Fruit fly (Drosophila melanogaster): ENCODE measurements around the gene Hsp68.

Hsp68 gene

dm6 chr3R:24037538-24038265, 19.4 kb downstream of the Hsp68 start, which contains the start of gene spas (continued):
- TF ChIP-seq fd102C (GFP tag; optimal IDR thresholded peaks at IDR 0.05) (peak; percentile 31), CG31365 (tag; optimal IDR thresholded peaks at IDR 0.05) (no peak), Doc2 (GFP tag; IDR thresholded peaks at IDR 0.05) (no peak), CG7839 (tag; optimal IDR thresholded peaks at IDR 0.05) (peak; percentile 57), Hey (tag; optimal IDR thresholded peaks at IDR 0.05) (no peak), gro (GFP tag; optimal IDR thresholded peaks at IDR 0.05) (peak; percentile 14), p53 (GFP tag; optimal IDR thresholded peaks at IDR 0.05) (no peak), klu (GFP tag; IDR thresholded peaks at IDR 0.05) (peak; percentile 60; the same call in 1 of the 2 replicates), knrl (GFP tag; IDR thresholded peaks at IDR 0.05; ENCODE audit: partially characterized antibody) (peak; percentile 97), prd (optimal IDR thresholded peaks at IDR 0.05) (no peak), prd (GFP tag; IDR thresholded peaks at IDR 0.05) (peak; percentile 91), so (GFP tag; IDR thresholded peaks at IDR 0.05) (no peak), CG4424 (GFP tag; optimal IDR thresholded peaks at IDR 0.05) (peak; percentile 49), cwo (GFP tag; optimal IDR thresholded peaks at IDR 0.05) (no peak), inv (GFP tag; IDR thresholded peaks at IDR 0.05; ENCODE audit: partially characterized antibody) (peak; percentile 95), CG9876 (GFP tag; optimal IDR thresholded peaks at IDR 0.05) (peak; percentile 31), CG12391 (tag; optimal IDR thresholded peaks at IDR 0.05) (peak; percentile 81), grau (tag; optimal IDR thresholded peaks at IDR 0.05) (peak; percentile 53), MESR4 (GFP tag; optimal IDR thresholded peaks at IDR 0.05) (peak; percentile 83), pho (GFP tag; optimal IDR thresholded peaks at IDR 0.05) (peak; percentile 83), tgo (GFP tag; IDR thresholded peaks at IDR 0.05) (peak; percentile 75), CG8388 (GFP tag; optimal IDR thresholded peaks at IDR 0.05) (peak; percentile 66), fru (optimal IDR thresholded peaks at IDR 0.05) (no peak), CG7271 (tag; optimal IDR thresholded peaks at IDR 0.05) (peak; percentile 21), cas (GFP tag; IDR thresholded peaks at IDR 0.05) (no peak), CG1602 (GFP tag; optimal IDR thresholded peaks at IDR 0.05) (peak; percentile 54), Eip74EF (GFP tag; optimal IDR thresholded peaks at IDR 0.05) (no peak), btn (GFP tag; optimal IDR thresholded peaks at IDR 0.05) (peak; percentile 32), Six4 (GFP tag; optimal IDR thresholded peaks at IDR 0.05) (peak; percentile 49), ems (GFP tag; optimal IDR thresholded peaks at IDR 0.05) (peak; percentile 57), vnd (GFP tag; IDR thresholded peaks at IDR 0.05; ENCODE audit: partially characterized antibody) (peak; percentile 96), CG3281 (GFP tag; optimal IDR thresholded peaks at IDR 0.05) (peak; percentile 50), yki (optimal IDR thresholded peaks at IDR 0.05) (no peak), ATbp (GFP tag; optimal IDR thresholded peaks at IDR 0.05) (no peak), CG8281 (tag; optimal IDR thresholded peaks at IDR 0.05) (peak; percentile 24), emc (GFP tag; optimal IDR thresholded peaks at IDR 0.05) (peak; percentile 44), CG10267 (tag; optimal IDR thresholded peaks at IDR 0.05) (peak; percentile 65), slbo (GFP tag; IDR thresholded peaks at IDR 0.05) (peak; percentile 89), CG14710 (tag; optimal IDR thresholded peaks at IDR 0.05) (peak; percentile 84), CG11456 (GFP tag; IDR thresholded peaks at IDR 0.05) (peak; percentile 82), CG10979 (tag; optimal IDR thresholded peaks at IDR 0.05) (peak; percentile 46), stc (GFP tag; IDR thresholded peaks at IDR 0.05) (peak; percentile 47; the same call in 1 of the 2 replicates), Bdp1 (GFP tag; optimal IDR thresholded peaks at IDR 0.05) (peak; percentile 65), sr (GFP tag; IDR thresholded peaks at IDR 0.05) (no peak), repo (GFP tag; optimal IDR thresholded peaks at IDR 0.05) (peak; percentile 12), tll (GFP tag; optimal IDR thresholded peaks at IDR 0.05) (peak; percentile 40 to 92), pfk (GFP tag; optimal IDR thresholded peaks at IDR 0.05) (no peak), CG15696 (tag; optimal IDR thresholded peaks at IDR 0.05) (peak; percentile 67), CG6791 (GFP tag; IDR thresholded peaks at IDR 0.05; ENCODE audit: partially characterized antibody) (peak; percentile 95)

Measured in whole organism, embryonic.